Worm (Caenorhabditis elegans): Measurements from ENCODE around the gene Y43E12A.2.
A peak's percentile ranks its signal among the peaks of the same experiment; 100 is the strongest.

Gene Y43E12A.2

DNA sequence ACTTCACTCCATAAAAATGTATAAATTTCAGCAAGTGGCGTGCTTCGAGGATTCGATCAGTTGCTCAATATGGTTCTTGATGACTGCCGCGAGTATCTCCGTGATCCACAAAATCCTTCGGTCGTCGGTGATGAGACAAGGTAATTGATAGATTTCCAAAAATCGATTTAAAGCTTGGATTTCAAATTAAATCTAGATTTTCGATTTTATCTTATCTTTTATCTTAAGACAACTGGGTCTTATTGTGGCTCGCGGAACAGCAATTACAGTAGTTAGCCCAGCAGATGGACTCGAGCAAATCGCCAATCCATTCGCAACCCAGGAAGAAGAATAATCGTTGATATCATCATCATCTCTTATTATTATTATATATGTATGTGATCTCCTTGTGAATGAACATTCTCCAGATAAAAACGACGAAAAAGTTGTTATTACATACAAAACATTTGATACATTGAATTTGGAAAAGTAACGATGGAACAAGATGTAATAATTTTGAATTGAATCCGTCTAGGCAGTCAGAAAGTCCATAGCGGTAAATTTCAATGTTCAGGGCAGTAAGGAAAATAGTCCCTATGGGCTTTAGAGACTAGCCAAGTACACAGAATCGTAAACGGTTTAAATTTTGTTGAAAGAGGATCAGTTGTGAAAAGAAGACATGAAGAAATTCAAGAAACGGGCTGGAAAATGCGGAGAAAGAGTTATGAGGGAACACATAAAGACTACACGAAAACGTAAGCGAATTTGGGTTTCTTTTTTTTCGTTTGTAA lies 47.9 kb upstream of the Y43E12A.2 start (continued):
- TF ChIP-seq zip-2 (tag; optimal IDR thresholded peaks at IDR 0.05), result no peak
- TF ChIP-seq gei-8 (GFP tag; optimal IDR thresholded peaks at IDR 0.05), result peak; percentile 40
- TF ChIP-seq lin-13 (GFP tag; optimal IDR thresholded peaks at IDR 0.05), result no peak
- peak; percentile 30; the same call in 1 of the 2 replicates for TF ChIP-seq nhr-41 (GFP tag; IDR thresholded peaks at IDR 0.05)
- TF ChIP-seq nhr-77 (tag; optimal IDR thresholded peaks at IDR 0.05), result peak; percentile 70
- peak; percentile 32 for TF ChIP-seq F10B5.3 (tag; optimal IDR thresholded peaks at IDR 0.05)
- peak; percentile 56 for TF ChIP-seq aha-1 (tag)
- no peak for TF ChIP-seq ztf-11 (tag; optimal IDR thresholded peaks at IDR 0.05)
- TF ChIP-seq unc-62 (GFP tag; optimal IDR thresholded peaks at IDR 0.05 in 1 of 2), result peak in 1 of 2 experiments; percentile 65
- TF ChIP-seq unc-62 (tag; optimal IDR thresholded peaks at IDR 0.05), result no peak
- TF ChIP-seq dmd-8 (GFP tag; IDR thresholded peaks at IDR 0.05), result no peak
- peak; percentile 60 for TF ChIP-seq mep-1 (tag; optimal IDR thresholded peaks at IDR 0.05)
- no peak for TF ChIP-seq jun-1 (tag; optimal IDR thresholded peaks at IDR 0.05)
- peak; percentile 75 for TF ChIP-seq T26A8.4 (GFP tag; IDR thresholded peaks at IDR 0.05)
- peak; percentile 18 for TF ChIP-seq mxl-3 (GFP tag; optimal IDR thresholded peaks at IDR 0.05)
- TF ChIP-seq daf-16 (GFP tag; optimal IDR thresholded peaks at IDR 0.05), result no peak
- TF ChIP-seq daf-16 (tag; optimal IDR thresholded peaks at IDR 0.05), result peak; percentile 30
- TF ChIP-seq pqm-1 (tag; optimal IDR thresholded peaks at IDR 0.05), result no peak
- TF ChIP-seq daf-19 (GFP tag; conservative IDR thresholded peaks at IDR 0.05), result no peak
- TF ChIP-seq Y48G9A.11 (GFP tag; IDR thresholded peaks at IDR 0.05), result no peak
- no peak for TF ChIP-seq mdl-1 (tag; optimal IDR thresholded peaks at IDR 0.05)
- peak; percentile 58; the same call in 1 of the 2 replicates for TF ChIP-seq ctbp-1 (GFP tag; IDR thresholded peaks at IDR 0.05)
- TF ChIP-seq zfp-3 (GFP tag; conservative IDR thresholded peaks at IDR 0.05), result peak; percentile 84
- no peak for TF ChIP-seq ceh-82 (tag; optimal IDR thresholded peaks at IDR 0.05)
- TF ChIP-seq nhr-42 (GFP tag; IDR thresholded peaks at IDR 0.05), result no peak
- peak; percentile 2 to 66 for TF ChIP-seq lsy-2 (tag; optimal IDR thresholded peaks at IDR 0.05)
- peak; percentile 49 for TF ChIP-seq nhr-48 (tag; optimal IDR thresholded peaks at IDR 0.05)
- no peak for TF ChIP-seq fkh-10 (GFP tag; optimal IDR thresholded peaks at IDR 0.05)

DNA sequence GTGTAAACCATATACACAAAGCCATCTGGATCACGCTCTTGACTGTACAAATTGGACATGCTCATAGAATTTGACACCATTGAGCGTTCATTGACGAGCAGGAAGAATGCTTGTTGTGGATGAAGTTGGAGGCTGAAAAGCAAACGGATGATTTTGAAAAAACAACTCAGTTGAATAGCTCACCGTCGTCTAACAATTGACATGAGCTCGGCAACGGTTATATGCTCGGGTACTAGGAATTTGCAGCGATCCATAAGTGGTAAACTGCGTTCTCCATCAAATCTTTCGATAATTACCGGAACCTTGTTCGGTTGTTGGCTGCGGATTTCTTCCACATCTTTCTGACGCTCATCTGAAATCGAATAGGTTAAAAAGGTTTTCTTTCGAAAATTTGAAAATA lies 47.1 kb upstream of the Y43E12A.2 start:
- TF ChIP-seq hlh-30 (tag; optimal IDR thresholded peaks at IDR 0.05; ENCODE audit: insufficient read depth), result no peak
- TF ChIP-seq ZK546.5 (tag; optimal IDR thresholded peaks at IDR 0.05), result no peak
- peak in 1 of 2 experiments; percentile 42 for TF ChIP-seq unc-62 (GFP tag; optimal IDR thresholded peaks at IDR 0.05 in 1 of 2)
- TF ChIP-seq unc-62 (tag; optimal IDR thresholded peaks at IDR 0.05), result no peak
- TF ChIP-seq hlh-11 (tag; optimal IDR thresholded peaks at IDR 0.05), result no peak
- TF ChIP-seq nhr-25 (tag; optimal IDR thresholded peaks at IDR 0.05; ENCODE audit: borderline replicate concordance, insufficient read depth), result no peak
- TF ChIP-seq arid-1 (GFP tag; conservative IDR thresholded peaks at IDR 0.05), result no peak
- TF ChIP-seq saeg-2 (GFP tag; IDR thresholded peaks at IDR 0.05), result no peak
- TF ChIP-seq attf-4 (tag; optimal IDR thresholded peaks at IDR 0.05), result no peak

DNA sequence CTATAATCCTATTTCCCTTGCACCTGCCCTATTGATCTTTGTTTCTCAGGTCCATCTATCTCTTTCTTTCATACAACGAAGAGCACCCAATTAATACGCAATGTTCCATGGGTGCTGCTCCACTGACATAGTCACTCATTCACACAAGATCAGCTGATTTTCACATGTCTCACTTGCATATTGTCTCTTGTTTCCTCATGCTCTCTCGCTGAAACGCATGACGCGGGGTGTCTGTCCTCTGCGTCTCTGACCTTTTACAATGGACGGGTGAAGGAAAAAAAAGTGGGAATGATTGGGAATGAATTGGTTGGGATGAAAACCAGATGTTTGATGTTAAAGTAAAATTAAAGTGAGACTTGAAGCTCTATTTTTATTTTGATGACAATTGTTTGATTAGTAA lies 46.5 kb upstream of the Y43E12A.2 start:
- TF ChIP-seq rbr-2 (tag; optimal IDR thresholded peaks at IDR 0.05), result no peak
- TF ChIP-seq nhr-77 (tag; optimal IDR thresholded peaks at IDR 0.05), result peak; percentile 75
- peak; percentile 50; the same call in 1 of the 2 replicates for TF ChIP-seq T26A8.4 (GFP tag; IDR thresholded peaks at IDR 0.05)
- no peak for TF ChIP-seq lin-38 (GFP tag; IDR thresholded peaks at IDR 0.05)
- peak in 1 of 2 experiments; percentile 62 for TF ChIP-seq hif-1 (tag; optimal IDR thresholded peaks at IDR 0.05)
- no peak for TF ChIP-seq Y75B8A.6 (GFP tag; IDR thresholded peaks at IDR 0.05)
- TF ChIP-seq vab-7 (GFP tag; IDR thresholded peaks at IDR 0.05), result peak; percentile 54
- TF ChIP-seq attf-4 (tag; optimal IDR thresholded peaks at IDR 0.05), result peak; percentile 62
- no peak for TF ChIP-seq ZK337.2 (GFP tag; IDR thresholded peaks at IDR 0.05)
- no peak for TF ChIP-seq lir-3 (tag; optimal IDR thresholded peaks at IDR 0.05)
- peak; percentile 57; the same call in 1 of the 2 replicates for TF ChIP-seq madf-9 (GFP tag; conservative IDR thresholded peaks at IDR 0.05)
- peak; percentile 50; the same call in 1 of the 2 replicates for TF ChIP-seq zfp-3 (GFP tag; conservative IDR thresholded peaks at IDR 0.05)
- TF ChIP-seq mes-2 (tag; optimal IDR thresholded peaks at IDR 0.05; ENCODE audit: poor library complexity, severe bottlenecking), result peak; percentile 75
- TF ChIP-seq fkh-10 (GFP tag; optimal IDR thresholded peaks at IDR 0.05), result no peak
- peak; percentile 63 for TF ChIP-seq F37D6.2 (tag; optimal IDR thresholded peaks at IDR 0.05)
- TF ChIP-seq mdt-29 (GFP tag; IDR thresholded peaks at IDR 0.05), result peak; percentile 80
- no peak for TF ChIP-seq duxl-1 (tag; optimal IDR thresholded peaks at IDR 0.05; ENCODE audit: poor library complexity)
- TF ChIP-seq nhr-102 (tag; optimal IDR thresholded peaks at IDR 0.05), result peak; percentile 43

Data from whole organism, L4 larva.